Fruit fly (Drosophila melanogaster): Measurements from ENCODE around the gene to.

DNA sequence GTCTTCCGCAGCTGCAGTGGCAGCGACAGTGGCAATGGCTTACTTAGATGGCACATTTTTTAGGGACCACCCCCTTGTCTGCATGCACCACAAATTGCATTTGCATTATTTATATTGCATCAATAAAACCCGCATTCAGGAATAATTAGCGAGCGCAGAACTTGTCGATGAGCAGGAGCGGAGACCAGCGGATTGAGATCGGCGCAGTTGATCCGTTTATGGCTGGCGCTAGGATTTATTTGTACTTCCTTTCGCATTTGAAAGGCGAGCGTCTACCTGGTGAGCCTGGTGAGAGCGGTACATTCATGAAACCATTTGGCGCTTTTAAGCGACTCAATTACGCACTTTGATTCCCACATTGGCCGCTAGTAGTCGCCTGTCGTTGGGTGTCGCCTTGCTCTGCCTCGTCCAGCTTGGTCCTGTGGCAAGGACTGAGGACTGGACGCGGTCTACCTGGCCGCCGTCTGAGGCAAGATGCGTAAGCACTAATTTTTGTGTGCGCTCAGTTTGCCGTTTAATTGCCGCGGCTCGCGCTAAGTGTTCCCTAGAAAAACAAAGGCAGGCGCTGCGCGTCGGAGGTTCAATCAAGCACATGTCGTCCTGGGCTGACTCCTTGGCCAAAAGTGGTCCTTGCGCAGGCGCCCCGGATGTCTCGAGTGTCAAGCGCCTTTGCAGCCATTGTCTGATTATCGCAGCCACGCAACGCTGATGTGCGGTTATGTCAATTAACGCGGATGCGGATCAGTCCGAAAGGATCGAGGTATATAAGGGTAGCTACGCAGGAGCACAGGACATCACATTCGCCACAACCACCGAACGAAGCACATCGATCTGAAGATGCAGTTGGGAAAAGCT lies 45.0 kb upstream of the to start, which contains the start of gene CG13653:
- TF ChIP-seq rgr (GFP tag; optimal IDR thresholded peaks at IDR 0.05) = no peak
- no peak for TF ChIP-seq CG9705 (GFP tag; optimal IDR thresholded peaks at IDR 0.05)
- no peak for TF ChIP-seq Myc (optimal IDR thresholded peaks at IDR 0.05)
- TF ChIP-seq pan (optimal IDR thresholded peaks at IDR 0.05) = no peak
- no peak for TF ChIP-seq foxo (GFP tag; optimal IDR thresholded peaks at IDR 0.05)
- no peak for TF ChIP-seq dl (GFP tag; optimal IDR thresholded peaks at IDR 0.05; ENCODE audit: insufficient read depth in 1 of 2, partially characterized antibody in 2 of 2)
- no peak for TF ChIP-seq tai (GFP tag; optimal IDR thresholded peaks at IDR 0.05)
- TF ChIP-seq h (GFP tag; optimal IDR thresholded peaks at IDR 0.05) = no peak
- TF ChIP-seq usp (GFP tag; optimal IDR thresholded peaks at IDR 0.05) = no peak

All from whole organism, wandering third instar larva.